Fruit fly (Drosophila melanogaster) whole organism, embryonic: ENCODE measurements around the gene CG32176.

Experiments used
- ATbp ChIP-seq: fragments of 200-800 bp; sonication (Bioruptor generic); optimal IDR thresholded peaks from 2 replicates; lab custom pipeline; 2017; ENCODE audit warnings: missing biosample characterization, mild to moderate bottlenecking, missing genetic modification characterization, missing genetic modification reagents
- Adf1 ChIP-seq: fragments of 200-800 bp; sonication (Bioruptor generic); IDR thresholded peaks from 2 replicates; pipeline ENCODE4 v1.3.6; 2022; ENCODE audit warnings: missing biosample characterization, missing genetic modification characterization
- Atf6 ChIP-seq: fragments of 200-800 bp; sonication (Bioruptor generic); IDR thresholded peaks from 2 replicates; pipeline ENCODE4 v1.3.6; 2022; ENCODE audit warnings: missing biosample characterization, missing genetic modification characterization
- Blimp-1 ChIP-seq: fragments of 200-800 bp; sonication (Bioruptor generic); optimal IDR thresholded peaks from 3 replicates; lab custom pipeline; 2018; ENCODE audit warnings: missing biosample characterization, missing genetic modification characterization, mild to moderate bottlenecking, moderate library complexity, missing genetic modification reagents
- CG11247 ChIP-seq: fragments of 200-800 bp; sonication (Bioruptor generic); IDR thresholded peaks from 2 replicates; pipeline ENCODE4 v1.3.6; 2022; ENCODE audit warnings: missing biosample characterization, missing genetic modification characterization
- CG11560 ChIP-seq: fragments of 200-800 bp; sonication (Bioruptor generic); IDR thresholded peaks from 3 replicates; pipeline ENCODE4 v1.3.6; 2022; ENCODE audit warnings: missing biosample characterization, missing genetic modification characterization
- CG12744 ChIP-seq: fragments of 200-800 bp; sonication (Bioruptor generic); optimal IDR thresholded peaks from 2 replicates; lab custom pipeline; 2016; ENCODE audit warnings: missing biosample characterization, missing genetic modification characterization
- CG13296 ChIP-seq: fragments of 200-800 bp; sonication (Bioruptor generic); optimal IDR thresholded peaks from 3 replicates; lab custom pipeline; 2018; ENCODE audit warnings: missing biosample characterization, mild to moderate bottlenecking, missing genetic modification characterization
- CG13894 ChIP-seq: fragments of 200-800 bp; sonication (Bioruptor generic); optimal IDR thresholded peaks from 3 replicates; lab custom pipeline; 2018; ENCODE audit warnings: missing biosample characterization, mild to moderate bottlenecking, missing genetic modification characterization, moderate library complexity
- CG14441 ChIP-seq: fragments of 200-800 bp; sonication (Bioruptor generic); IDR thresholded peaks from 2 replicates; pipeline ENCODE4 v1.3.6; 2022; ENCODE audit warnings: missing biosample characterization, missing genetic modification characterization
- CG1529 ChIP-seq: fragments of 200-800 bp; sonication (Bioruptor generic); optimal IDR thresholded peaks from 3 replicates; lab custom pipeline; 2018; ENCODE audit warnings: missing biosample characterization, missing genetic modification characterization
- CG15601 ChIP-seq: fragments of 200-800 bp; sonication (Bioruptor generic); optimal IDR thresholded peaks from 3 replicates; lab custom pipeline; 2019; ENCODE audit warnings: missing biosample characterization, mild to moderate bottlenecking, missing genetic modification characterization, moderate library complexity
- CG17385 ChIP-seq: fragments of 200-800 bp; sonication (Bioruptor generic); optimal IDR thresholded peaks from 3 replicates; lab custom pipeline; 2018; ENCODE audit warnings: missing biosample characterization, mild to moderate bottlenecking, missing genetic modification characterization
- CG18764 ChIP-seq: fragments of 200-800 bp; sonication (Bioruptor generic); optimal IDR thresholded peaks from 3 replicates; lab custom pipeline; 2016; ENCODE audit warnings: missing biosample characterization, missing genetic modification characterization
- CG31224 ChIP-seq: fragments of 200-800 bp; sonication (Bioruptor generic); IDR thresholded peaks from 2 replicates; pipeline ENCODE4 v1.3.6; 2022; ENCODE audit warnings: missing biosample characterization, missing genetic modification characterization
- CG3281 ChIP-seq: fragments of 200-800 bp; sonication (Bioruptor generic); optimal IDR thresholded peaks from 3 replicates; lab custom pipeline; 2017; ENCODE audit warnings: missing biosample characterization, mild to moderate bottlenecking, missing genetic modification characterization
- CG42726 ChIP-seq: fragments of 200-800 bp; sonication (Bioruptor generic); IDR thresholded peaks from 2 replicates; pipeline ENCODE4 v1.3.6; 2022; ENCODE audit warnings: missing biosample characterization, missing genetic modification characterization; ENCODE audit not compliant: partially characterized antibody
- CG6272 ChIP-seq: fragments of 200-800 bp; sonication (Bioruptor generic); IDR thresholded peaks from 2 replicates; pipeline ENCODE4 v1.3.6; 2022; ENCODE audit warnings: missing biosample characterization, missing genetic modification characterization
- CG7372 ChIP-seq: fragments of 200-800 bp; sonication (Bioruptor generic); IDR thresholded peaks from 2 replicates; pipeline ENCODE4 v1.3.6; 2022; ENCODE audit warnings: missing biosample characterization, missing genetic modification characterization
- CG8924 ChIP-seq: fragments of 200-800 bp; optimal IDR thresholded peaks from 3 replicates; lab custom pipeline; 2019; ENCODE audit warnings: missing biosample characterization, mild to moderate bottlenecking, missing genetic modification characterization, moderate library complexity
- Deaf1 ChIP-seq: fragments of 200-800 bp; optimal IDR thresholded peaks from 3 replicates; lab custom pipeline; 2019; ENCODE audit warnings: missing biosample characterization, mild to moderate bottlenecking, missing genetic modification characterization, moderate library complexity
- Dll ChIP-seq: fragments of 200-800 bp; sonication (Bioruptor generic); IDR thresholded peaks from 4 replicates; pipeline ENCODE4 v1.3.6; 2022; ENCODE audit warnings: missing biosample characterization, missing genetic modification characterization; ENCODE audit not compliant: partially characterized antibody
- Ets65A ChIP-seq: fragments of 200-800 bp; sonication (Bioruptor generic); peaks from one replicate; lab custom pipeline; 2016; ENCODE audit warnings: missing biosample characterization, missing genetic modification characterization
- Gug ChIP-seq: fragments of 200-800 bp; sonication (Bioruptor generic); IDR thresholded peaks from 4 replicates; pipeline ENCODE4 v1.3.6; 2022; ENCODE audit warnings: missing biosample characterization, missing genetic modification characterization
- HLHmδ ChIP-seq: fragments of 200-800 bp; sonication (Bioruptor generic); optimal IDR thresholded peaks from 2 replicates; lab custom pipeline; 2018; ENCODE audit warnings: missing biosample characterization, mild to moderate bottlenecking, missing genetic modification characterization, moderate library complexity
- Hr39 ChIP-seq: fragments of >200 bp; optimal IDR thresholded peaks from 2 replicates; lab custom pipeline; 2017
- Meics ChIP-seq: fragments of 200-800 bp; sonication (Bioruptor generic); optimal IDR thresholded peaks from 2 replicates; lab custom pipeline; 2017; ENCODE audit warnings: missing biosample characterization, mild to moderate bottlenecking, missing genetic modification characterization
- Six4 ChIP-seq: fragments of 200-800 bp; sonication (Bioruptor generic); optimal IDR thresholded peaks from 2 replicates; lab custom pipeline; 2016; ENCODE audit warnings: missing biosample characterization, missing genetic modification characterization
- Spps ChIP-seq: fragments of 200-800 bp; sonication (Bioruptor generic); optimal IDR thresholded peaks from 2 replicates; lab custom pipeline; 2018; ENCODE audit warnings: missing biosample characterization, mild to moderate bottlenecking, missing genetic modification characterization
- Xrp1 ChIP-seq: fragments of 200-800 bp; sonication (Bioruptor generic); IDR thresholded peaks from 2 replicates; pipeline ENCODE4 v1.3.6; 2022; ENCODE audit warnings: missing biosample characterization, missing genetic modification characterization
- amos ChIP-seq: fragments of 200-800 bp; sonication (Bioruptor generic); IDR thresholded peaks from 2 replicates; pipeline ENCODE4 v1.3.6; 2022; ENCODE audit warnings: missing biosample characterization, missing genetic modification characterization; ENCODE audit not compliant: partially characterized antibody
- ara ChIP-seq: fragments of 200-800 bp; sonication (Bioruptor generic); IDR thresholded peaks from 2 replicates; pipeline ENCODE4 v1.3.6; 2022; ENCODE audit warnings: missing biosample characterization, missing genetic modification characterization
- bbx ChIP-seq: fragments of 200-800 bp; sonication (Bioruptor generic); IDR thresholded peaks from 2 replicates; pipeline ENCODE4 v1.3.6; 2022; ENCODE audit warnings: missing biosample characterization, missing genetic modification characterization; ENCODE audit not compliant: partially characterized antibody
- bsh ChIP-seq, 2 experiments: fragments of 200-800 bp; sonication (Bioruptor generic); optimal IDR thresholded peaks; 2 replicates each; lab custom pipeline; 2017 to 2018; ENCODE audit warnings: mild to moderate bottlenecking in 2 of 2, missing biosample characterization in 2 of 2, missing genetic modification characterization in 2 of 2, moderate library complexity in 1 of 2
- cas ChIP-seq: fragments of 200-800 bp; sonication (Bioruptor generic); IDR thresholded peaks from 2 replicates; pipeline ENCODE4 v1.3.6; 2022; ENCODE audit warnings: missing biosample characterization, missing genetic modification characterization
- croc ChIP-seq: fragments of 200-800 bp; sonication (Bioruptor generic); conservative IDR thresholded peaks from 3 replicates; pipeline ENCODE4 v1.3.6; 2022; ENCODE audit warnings: missing biosample characterization, missing genetic modification characterization
- dm ChIP-seq: fragments of 200-800 bp; sonication (Bioruptor generic); optimal IDR thresholded peaks from 3 replicates; lab custom pipeline; 2016; ENCODE audit warnings: missing biosample characterization, missing genetic modification characterization
- dysf ChIP-seq: fragments of 200-800 bp; sonication (Bioruptor generic); IDR thresholded peaks from 3 replicates; pipeline ENCODE4 v1.3.6; 2022; ENCODE audit warnings: missing biosample characterization, missing genetic modification characterization
- eve ChIP-seq, 2 experiments: fragments of >200 bp; optimal IDR thresholded peaks; 2 replicates each; lab custom pipeline; 2017; ENCODE audit warnings: missing biosample characterization in 2 of 2, missing genetic modification characterization in 2 of 2
- fd64A ChIP-seq: fragments of 200-800 bp; sonication (Bioruptor generic); optimal IDR thresholded peaks from 3 replicates; lab custom pipeline; 2018; ENCODE audit warnings: missing biosample characterization, mild to moderate bottlenecking, missing genetic modification characterization
- hb ChIP-seq: fragments of 200-800 bp; sonication (Bioruptor generic); IDR thresholded peaks from 3 replicates; pipeline ENCODE4 v1.3.6; 2022; ENCODE audit warnings: missing biosample characterization, missing genetic modification characterization; ENCODE audit not compliant: partially characterized antibody
- hbn ChIP-seq: fragments of 200-800 bp; sonication (Bioruptor generic); IDR thresholded peaks from 2 replicates; pipeline ENCODE4 v1.3.6; 2022; ENCODE audit warnings: missing biosample characterization, missing genetic modification characterization; ENCODE audit not compliant: partially characterized antibody
- klu ChIP-seq: fragments of 200-800 bp; sonication (Bioruptor generic); IDR thresholded peaks from 2 replicates; pipeline ENCODE4 v1.3.6; 2022; ENCODE audit warnings: missing biosample characterization, missing genetic modification characterization
- nerfin-1 ChIP-seq: fragments of 200-800 bp; sonication (Bioruptor generic); optimal IDR thresholded peaks from 3 replicates; lab custom pipeline; 2019; ENCODE audit warnings: missing biosample characterization, mild to moderate bottlenecking, missing genetic modification characterization, moderate library complexity
- nmo ChIP-seq: fragments of 200-800 bp; sonication (Bioruptor generic); optimal IDR thresholded peaks from 2 replicates; lab custom pipeline; 2018; ENCODE audit warnings: missing biosample characterization, mild to moderate bottlenecking, missing genetic modification characterization, moderate library complexity
- nom ChIP-seq: fragments of 200-800 bp; sonication (Bioruptor generic); optimal IDR thresholded peaks from 2 replicates; lab custom pipeline; 2017; ENCODE audit warnings: missing biosample characterization, missing genetic modification characterization, mild to moderate bottlenecking, moderate library complexity, missing genetic modification reagents
- salm ChIP-seq: fragments of 200-800 bp; sonication (Bioruptor generic); optimal IDR thresholded peaks from 2 replicates; lab custom pipeline; 2018; ENCODE audit warnings: missing biosample characterization, mild to moderate bottlenecking, missing genetic modification characterization
- seq ChIP-seq: fragments of 200-800 bp; sonication (Bioruptor generic); IDR thresholded peaks from 2 replicates; pipeline ENCODE4 v1.3.6; 2022; ENCODE audit warnings: missing biosample characterization, missing genetic modification characterization
- ssp ChIP-seq: fragments of 200-800 bp; sonication (Bioruptor generic); IDR thresholded peaks from 2 replicates; pipeline ENCODE4 v1.3.6; 2022; ENCODE audit warnings: missing biosample characterization, missing genetic modification characterization
- tna ChIP-seq: fragments of 200-800 bp; sonication (Bioruptor generic); IDR thresholded peaks from 2 replicates; pipeline ENCODE4 v1.3.6; 2022; ENCODE audit warnings: missing biosample characterization, missing genetic modification characterization; ENCODE audit not compliant: partially characterized antibody
- trh ChIP-seq: fragments of 200-800 bp; sonication (Bioruptor generic); optimal IDR thresholded peaks from 2 replicates; lab custom pipeline; 2016; ENCODE audit warnings: missing biosample characterization, missing genetic modification characterization
- vvl ChIP-seq: fragments of 200-800 bp; sonication (Bioruptor generic); IDR thresholded peaks from 2 replicates; pipeline ENCODE4 v1.3.6; 2022; ENCODE audit warnings: missing biosample characterization, missing genetic modification characterization

The CG32176 gene

DNA sequence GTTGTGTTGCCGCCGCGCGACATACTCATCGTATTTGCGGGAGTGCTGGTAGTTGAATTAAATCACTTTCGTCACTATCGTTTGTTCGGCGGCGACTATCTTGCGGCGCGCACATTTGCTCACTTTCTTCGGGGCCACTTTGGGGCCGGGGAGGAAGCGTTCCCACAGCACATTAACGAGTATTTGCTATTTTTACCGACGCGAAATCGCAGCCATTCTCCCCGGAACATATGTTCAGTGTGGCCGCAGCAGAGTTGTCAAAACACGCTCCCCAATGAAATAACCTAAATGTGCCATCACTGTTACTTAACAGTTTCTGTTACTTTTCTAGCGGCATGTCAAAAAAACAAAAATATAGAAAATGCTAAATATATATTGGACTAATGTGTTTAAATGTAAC is 721 bp upstream of the CG32176 start, which contains the start of gene frc:
Gene frc (minus strand): TSS at position 244 of the 400 bp plus-strand sequence.
- TF ChIP-seq CG13296 (GFP tag; lab: Kevin White, UChicago) (no peak), CG18764 (GFP tag; lab: Kevin White, UChicago) (no peak), Adf1 (GFP tag; lab: Robert Waterston, UW) (no peak), Blimp-1 (no peak), CG11560 (tag; lab: Robert Waterston, UW) (no peak), seq (GFP tag; lab: Robert Waterston, UW) (no peak), nmo (GFP tag; lab: Kevin White, UChicago) (no peak), bbx (no peak), Six4 (GFP tag; lab: Kevin White, UChicago) (no peak), CG6272 (GFP tag; lab: Robert Waterston, UW) (no peak), CG42726 (no peak), CG13894 (tag; lab: Kevin White, UChicago) (no peak), amos (GFP tag; lab: Robert Waterston, UW) (0 out of 2 replicates have a peak, but pooled peaks have one; percentile 26), trh (GFP tag; lab: Kevin White, UChicago) (no peak), bsh (GFP tag; optimal IDR thresholded peaks at IDR 0.05; lab: Kevin White, UChicago) (no peak), ara (no peak), Spps (tag; lab: Kevin White, UChicago) (no peak), dm (no peak), Ets65A (GFP tag; lab: Kevin White, UChicago) (no peak), CG15601 (tag; lab: Kevin White, UChicago) (no peak), Xrp1 (0 out of 2 replicates have a peak, but pooled peaks have one; percentile 13), croc (GFP tag; lab: Robert Waterston, UW) (no peak), Deaf1 (peak; percentile 18), Dll (no peak), klu (GFP tag; lab: Robert Waterston, UW) (no peak), CG31224 (GFP tag; lab: Robert Waterston, UW) (no peak), salm (no peak), HLHmδ (GFP tag; lab: Kevin White, UChicago) (peak; percentile 45), eve (GFP tag; optimal IDR thresholded peaks at IDR 0.05; lab: Kevin White, UChicago) (no peak), cas (GFP tag; lab: Robert Waterston, UW) (no peak), CG7372 (GFP tag; lab: Robert Waterston, UW) (no peak), nerfin-1 (tag; lab: Kevin White, UChicago) (no peak), CG17385 (GFP tag; lab: Kevin White, UChicago) (no peak), Gug (GFP tag; lab: Robert Waterston, UW) (no peak), CG11247 (GFP tag; lab: Robert Waterston, UW) (no peak), ATbp (GFP tag; lab: Kevin White, UChicago) (no peak), CG14441 (no peak), CG8924 (tag; lab: Kevin White, UChicago) (no peak), vvl (GFP tag; lab: Robert Waterston, UW) (peak; percentile 53), Hr39 (lab: Kevin White, UChicago) (no peak), ssp (no peak), Meics (GFP tag; lab: Kevin White, UChicago) (no peak), hbn (peak; percentile 27; the same call in 1 of the 2 replicates), dysf (GFP tag; lab: Robert Waterston, UW) (no peak), tna (GFP tag; lab: Robert Waterston, UW) (no peak; the same call in 1 of the 2 replicates), fd64A (GFP tag; lab: Kevin White, UChicago) (no peak), CG3281 (GFP tag; lab: Kevin White, UChicago) (no peak), CG1529 (GFP tag; lab: Kevin White, UChicago) (no peak), hb (GFP tag; lab: Robert Waterston, UW) (no peak), nom (peak; percentile 38), Atf6 (GFP tag; lab: Robert Waterston, UW) (no peak), CG12744 (GFP tag; lab: Kevin White, UChicago) (no peak)
